Fruit fly (Drosophila melanogaster) whole organism, embryonic: ENCODE measurements around the gene usp.
A peak's percentile ranks its signal among the peaks of the same experiment; 100 is the strongest.

Experiments
- Atf6 ChIP-seq: fragments of 200-800 bp; sonication (Bioruptor generic); IDR thresholded peaks from 2 replicates; pipeline ENCODE4 v1.3.6; 2022; ENCODE audit warnings: missing biosample characterization, missing genetic modification characterization
- CG10654 ChIP-seq: fragments of 200-800 bp; sonication (Bioruptor generic); optimal IDR thresholded peaks from 2 replicates; lab custom pipeline; 2016; ENCODE audit warnings: missing biosample characterization, missing genetic modification characterization
- CG10959 ChIP-seq: fragments of 200-800 bp; sonication (Bioruptor generic); IDR thresholded peaks from 2 replicates; pipeline ENCODE4 v1.3.6; 2022; ENCODE audit warnings: missing biosample characterization, missing genetic modification characterization
- CG12391 ChIP-seq: fragments of 200-800 bp; sonication (Bioruptor generic); optimal IDR thresholded peaks from 3 replicates; lab custom pipeline; 2018; ENCODE audit warnings: missing biosample characterization, mild to moderate bottlenecking, missing genetic modification characterization, moderate library complexity
- CG14710 ChIP-seq: fragments of 200-800 bp; sonication (Bioruptor generic); optimal IDR thresholded peaks from 3 replicates; lab custom pipeline; 2019; ENCODE audit warnings: missing biosample characterization, mild to moderate bottlenecking, missing genetic modification characterization, moderate library complexity
- CG16863 ChIP-seq: fragments of 200-800 bp; sonication (Bioruptor generic); optimal IDR thresholded peaks from 3 replicates; lab custom pipeline; 2016; ENCODE audit warnings: missing biosample characterization, missing genetic modification characterization
- CG17359 ChIP-seq: fragments of 200-800 bp; sonication (Bioruptor generic); optimal IDR thresholded peaks from 3 replicates; lab custom pipeline; 2018; ENCODE audit warnings: missing biosample characterization, mild to moderate bottlenecking, missing genetic modification characterization, moderate library complexity
- CG17385 ChIP-seq: fragments of 200-800 bp; sonication (Bioruptor generic); optimal IDR thresholded peaks from 3 replicates; lab custom pipeline; 2018; ENCODE audit warnings: missing biosample characterization, mild to moderate bottlenecking, missing genetic modification characterization
- CG17802 ChIP-seq: fragments of 200-800 bp; sonication (Bioruptor generic); optimal IDR thresholded peaks from 2 replicates; lab custom pipeline; 2018; ENCODE audit warnings: missing biosample characterization, mild to moderate bottlenecking, missing genetic modification characterization, moderate library complexity
- CG1832 ChIP-seq: fragments of 200-800 bp; sonication (Bioruptor generic); optimal IDR thresholded peaks from 2 replicates; lab custom pipeline; 2017; ENCODE audit warnings: missing biosample characterization, mild to moderate bottlenecking, missing genetic modification characterization, inconsistent platforms
- CG2712 ChIP-seq: fragments of 200-800 bp; optimal IDR thresholded peaks from 3 replicates; lab custom pipeline; 2019; ENCODE audit warnings: missing biosample characterization, mild to moderate bottlenecking, missing genetic modification characterization, moderate library complexity
- CG3407 ChIP-seq: fragments of 200-800 bp; sonication (Bioruptor generic); optimal IDR thresholded peaks from 2 replicates; lab custom pipeline; 2018; ENCODE audit warnings: missing biosample characterization, mild to moderate bottlenecking, missing genetic modification characterization
- CG3847 ChIP-seq: fragments of 200-800 bp; sonication (Bioruptor generic); IDR thresholded peaks from 2 replicates; pipeline ENCODE4 v1.3.6; 2022; ENCODE audit warnings: missing biosample characterization, missing genetic modification characterization
- CG42726 ChIP-seq: fragments of 200-800 bp; sonication (Bioruptor generic); IDR thresholded peaks from 2 replicates; pipeline ENCODE4 v1.3.6; 2022; ENCODE audit warnings: missing biosample characterization, missing genetic modification characterization; ENCODE audit not compliant: partially characterized antibody
- CG4404 ChIP-seq: fragments of 200-800 bp; sonication (Bioruptor generic); IDR thresholded peaks from 2 replicates; pipeline ENCODE4 v1.3.6; 2022; ENCODE audit warnings: missing biosample characterization, missing genetic modification characterization
- CG6854 ChIP-seq: fragments of 200-800 bp; sonication (Bioruptor generic); optimal IDR thresholded peaks from 3 replicates; lab custom pipeline; 2017; ENCODE audit warnings: missing biosample characterization, mild to moderate bottlenecking, missing genetic modification characterization
- CG7928 ChIP-seq: fragments of 200-800 bp; sonication (Bioruptor generic); optimal IDR thresholded peaks from 2 replicates; lab custom pipeline; 2017; ENCODE audit warnings: missing biosample characterization, mild to moderate bottlenecking, missing genetic modification characterization
- CG8290 ChIP-seq, 3 experiments: fragments of 200-800 bp; sonication (Bioruptor generic); optimal IDR thresholded peaks; 2 replicates each; lab custom pipeline; 2016 to 2019; ENCODE audit warnings: missing biosample characterization in 3 of 3, missing genetic modification characterization in 3 of 3, mild to moderate bottlenecking in 2 of 3, moderate library complexity in 1 of 3
- CG9797 ChIP-seq: fragments of 200-800 bp; sonication (Bioruptor generic); optimal IDR thresholded peaks from 3 replicates; lab custom pipeline; 2018; ENCODE audit warnings: missing biosample characterization, mild to moderate bottlenecking, missing genetic modification characterization
- Dp ChIP-seq: fragments of 200-800 bp; sonication (Bioruptor generic); optimal IDR thresholded peaks from 2 replicates; lab custom pipeline; 2018; ENCODE audit warnings: missing biosample characterization, mild to moderate bottlenecking, missing genetic modification characterization, moderate library complexity
- Dref ChIP-seq: fragments of 200-800 bp; sonication (Bioruptor generic); IDR thresholded peaks from 2 replicates; pipeline ENCODE4 v1.3.6; 2022; ENCODE audit warnings: missing biosample characterization, missing genetic modification characterization
- Fer1 ChIP-seq: fragments of 200-800 bp; sonication (Bioruptor generic); optimal IDR thresholded peaks from 2 replicates; lab custom pipeline; 2017; ENCODE audit warnings: missing biosample characterization, mild to moderate bottlenecking, missing genetic modification characterization
- H15 ChIP-seq: fragments of 200-800 bp; sonication (Bioruptor generic); IDR thresholded peaks from 3 replicates; pipeline ENCODE4 v1.3.6; 2022; ENCODE audit warnings: missing biosample characterization, missing genetic modification characterization
- HLH3B ChIP-seq: fragments of 200-800 bp; sonication (Bioruptor generic); IDR thresholded peaks from 2 replicates; pipeline ENCODE4 v1.3.6; 2022; ENCODE audit warnings: missing biosample characterization, missing genetic modification characterization
- Hr51 ChIP-seq, 2 experiments: fragments of 200-800 bp; sonication (Bioruptor generic); optimal IDR thresholded peaks; 2 replicates in 1 of 2; 3 replicates in 1 of 2; lab custom pipeline; 2016 to 2018; ENCODE audit warnings: missing biosample characterization in 2 of 2, missing genetic modification characterization in 2 of 2, mild to moderate bottlenecking in 1 of 2, moderate library complexity in 1 of 2
- Med ChIP-seq: fragments of 200-800 bp; sonication (Bioruptor generic); peaks from one replicate; lab custom pipeline; 2016; ENCODE audit warnings: missing biosample characterization, missing genetic modification characterization, mild to moderate bottlenecking, inconsistent platforms, moderate library complexity
- NfI ChIP-seq: fragments of 200-800 bp; sonication (Bioruptor generic); optimal IDR thresholded peaks from 3 replicates; lab custom pipeline; 2018; ENCODE audit warnings: missing biosample characterization, mild to moderate bottlenecking, missing genetic modification characterization, moderate library complexity
- Sin3A ChIP-seq: fragments of >200 bp; optimal IDR thresholded peaks from 2 replicates; lab custom pipeline; 2018
- bcd ChIP-seq: fragments of 200-800 bp; sonication (Bioruptor generic); optimal IDR thresholded peaks from 2 replicates; lab custom pipeline; 2017; ENCODE audit warnings: missing biosample characterization, mild to moderate bottlenecking, missing genetic modification characterization
- bsh ChIP-seq, 2 experiments: fragments of 200-800 bp; sonication (Bioruptor generic); optimal IDR thresholded peaks; 2 replicates each; lab custom pipeline; 2017 to 2018; ENCODE audit warnings: mild to moderate bottlenecking in 2 of 2, missing biosample characterization in 2 of 2, missing genetic modification characterization in 2 of 2, moderate library complexity in 1 of 2
- ci ChIP-seq: fragments of 200-800 bp; sonication (Bioruptor generic); IDR thresholded peaks from 3 replicates; pipeline ENCODE4 v1.3.6; 2022; ENCODE audit warnings: missing biosample characterization, missing genetic modification characterization
- da ChIP-seq: fragments of 200-800 bp; sonication (Bioruptor generic); optimal IDR thresholded peaks from 2 replicates; lab custom pipeline; 2016; ENCODE audit warnings: missing biosample characterization, missing genetic modification characterization
- dan ChIP-seq: fragments of 200-800 bp; sonication (Bioruptor generic); IDR thresholded peaks from 2 replicates; pipeline ENCODE4 v1.3.6; 2022; ENCODE audit warnings: missing biosample characterization, missing genetic modification characterization
- danr ChIP-seq: fragments of 200-800 bp; sonication (Bioruptor generic); IDR thresholded peaks from 2 replicates; pipeline ENCODE4 v1.3.6; 2022; ENCODE audit warnings: missing biosample characterization, missing genetic modification characterization
- gcm2 ChIP-seq: fragments of 200-800 bp; sonication (Bioruptor generic); optimal IDR thresholded peaks from 2 replicates; lab custom pipeline; 2016; ENCODE audit warnings: missing biosample characterization, missing genetic modification characterization
- gt ChIP-seq: fragments of 200-800 bp; sonication (Bioruptor generic); IDR thresholded peaks from 2 replicates; pipeline ENCODE4 v1.3.6; 2022; ENCODE audit warnings: missing biosample characterization, missing genetic modification characterization
- ken ChIP-seq: fragments of 200-800 bp; sonication (Bioruptor generic); IDR thresholded peaks from 3 replicates; pipeline ENCODE4 v1.3.6; 2022; ENCODE audit warnings: missing biosample characterization, missing genetic modification characterization
- luna ChIP-seq: fragments of 200-800 bp; sonication (Bioruptor generic); optimal IDR thresholded peaks from 2 replicates; lab custom pipeline; 2016; ENCODE audit warnings: missing biosample characterization, missing genetic modification characterization
- nerfin-1 ChIP-seq: fragments of 200-800 bp; sonication (Bioruptor generic); optimal IDR thresholded peaks from 3 replicates; lab custom pipeline; 2019; ENCODE audit warnings: missing biosample characterization, mild to moderate bottlenecking, missing genetic modification characterization, moderate library complexity
- pb ChIP-seq: fragments of 200-800 bp; sonication (Bioruptor generic); optimal IDR thresholded peaks from 3 replicates; lab custom pipeline; 2016; ENCODE audit warnings: missing biosample characterization, missing genetic modification characterization
- phol ChIP-seq: fragments of 200-800 bp; sonication (Bioruptor generic); optimal IDR thresholded peaks from 3 replicates; lab custom pipeline; 2018; ENCODE audit warnings: missing biosample characterization, mild to moderate bottlenecking, missing genetic modification characterization, moderate library complexity
- pnt ChIP-seq: fragments of 200-800 bp; sonication (Bioruptor generic); optimal IDR thresholded peaks from 3 replicates; lab custom pipeline; 2016; ENCODE audit warnings: missing biosample characterization, missing genetic modification characterization
- rib ChIP-seq: fragments of 200-800 bp; sonication (Bioruptor generic); IDR thresholded peaks from 2 replicates; pipeline ENCODE4 v1.3.6; 2022; ENCODE audit warnings: missing biosample characterization, missing genetic modification characterization
- sd ChIP-seq: fragments of 200-800 bp; sonication (Bioruptor generic); optimal IDR thresholded peaks from 3 replicates; lab custom pipeline; 2018; ENCODE audit warnings: missing biosample characterization, mild to moderate bottlenecking, missing genetic modification characterization, moderate library complexity
- slbo ChIP-seq: fragments of 200-800 bp; sonication (Bioruptor generic); IDR thresholded peaks from 2 replicates; pipeline ENCODE4 v1.3.6; 2022; ENCODE audit warnings: missing biosample characterization, missing genetic modification characterization
- tna ChIP-seq: fragments of 200-800 bp; sonication (Bioruptor generic); IDR thresholded peaks from 2 replicates; pipeline ENCODE4 v1.3.6; 2022; ENCODE audit warnings: missing biosample characterization, missing genetic modification characterization; ENCODE audit not compliant: partially characterized antibody
- usp ChIP-seq: fragments of >200 bp; optimal IDR thresholded peaks from 2 replicates; lab custom pipeline; 2017; ENCODE audit warnings: missing biosample characterization, missing genetic modification characterization
- vfl ChIP-seq: fragments of 200-800 bp; sonication (Bioruptor generic); optimal IDR thresholded peaks from 2 replicates; lab custom pipeline; 2016; ENCODE audit warnings: missing biosample characterization, missing genetic modification characterization
- zf30C ChIP-seq: fragments of 200-800 bp; sonication (Bioruptor generic); optimal IDR thresholded peaks from 3 replicates; lab custom pipeline; 2018; ENCODE audit warnings: missing biosample characterization, mild to moderate bottlenecking, missing genetic modification characterization

Gene usp

DNA sequence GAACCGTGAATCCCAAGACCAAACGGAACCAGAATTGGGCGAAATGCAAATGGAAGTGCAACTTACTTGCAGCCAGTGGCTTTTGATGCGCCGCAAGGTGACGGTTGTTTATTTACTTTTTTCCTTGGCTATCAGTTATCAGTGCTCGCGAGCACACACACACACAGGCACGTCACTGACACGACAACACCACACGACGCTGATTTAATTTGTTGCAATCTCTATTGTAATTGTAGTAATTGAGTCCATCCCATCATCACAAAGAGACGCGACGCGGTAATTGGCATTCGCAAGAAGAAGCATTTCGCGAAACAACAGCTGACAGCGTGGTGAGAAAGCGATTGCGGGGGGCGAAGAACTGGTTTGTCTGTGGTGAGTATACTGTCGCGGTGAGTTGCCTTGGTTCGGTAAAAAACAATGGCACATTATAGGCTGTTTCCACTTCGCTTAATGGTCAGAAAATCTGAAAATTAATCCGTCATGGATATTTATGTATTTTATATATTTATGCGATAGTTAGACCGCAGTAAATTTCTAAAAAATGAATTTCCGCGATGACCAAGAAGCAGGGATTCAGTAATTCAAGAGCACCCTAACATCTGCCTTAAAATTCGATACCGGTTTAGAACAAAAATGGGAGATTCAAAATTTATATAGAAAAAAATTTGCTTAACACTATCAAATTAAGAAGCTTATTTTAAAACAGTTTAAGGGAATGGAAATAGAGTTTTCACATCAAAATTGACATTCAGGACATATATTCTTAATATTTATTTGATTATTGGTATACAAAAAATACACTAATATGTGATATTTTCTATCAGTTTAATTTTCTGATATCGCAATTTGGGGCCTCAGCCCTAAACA is at the start of gene usp, which contains the start of gene Actn (continued):
- TF ChIP-seq bcd = peak; percentile 31
- TF ChIP-seq CG8290 (GFP tag; optimal IDR thresholded peaks at IDR 0.05; lab: Kevin White, UChicago) = no peak
- TF ChIP-seq CG8290 (tag; optimal IDR thresholded peaks at IDR 0.05; lab: Kevin White, UChicago) = peak in 1 of 2 experiments; percentile 57
- TF ChIP-seq Dref (GFP tag; lab: Robert Waterston, UW) = no peak
- TF ChIP-seq CG14710 = peak; percentile 47
- TF ChIP-seq gcm2 (GFP tag; lab: Kevin White, UChicago) = no peak
- peak; percentile 94 for TF ChIP-seq rib (GFP tag; lab: Robert Waterston, UW)
- no peak for TF ChIP-seq ken (GFP tag; lab: Robert Waterston, UW)
- TF ChIP-seq pnt = no peak
- TF ChIP-seq CG16863 (GFP tag; lab: Kevin White, UChicago) = no peak
- TF ChIP-seq luna = no peak
- peak; percentile 83 for TF ChIP-seq CG17802 (tag; lab: Kevin White, UChicago)
- no peak for TF ChIP-seq CG42726 (GFP tag; lab: Robert Waterston, UW)
- no peak for TF ChIP-seq Atf6 (GFP tag; lab: Robert Waterston, UW)
- TF ChIP-seq vfl (GFP tag; lab: Kevin White, UChicago) = no peak
- TF ChIP-seq CG2712 (tag; lab: Kevin White, UChicago) = peak; percentile 42
- TF ChIP-seq pb (GFP tag; lab: Kevin White, UChicago) = no peak
- no peak for TF ChIP-seq tna
- no peak for TF ChIP-seq NfI (GFP tag; lab: Kevin White, UChicago)
- TF ChIP-seq CG10654 (GFP tag; lab: Kevin White, UChicago) = no peak
- no peak for TF ChIP-seq CG3407 (GFP tag; lab: Kevin White, UChicago)
- TF ChIP-seq nerfin-1 (tag; lab: Kevin White, UChicago) = no peak
- TF ChIP-seq CG3847 (GFP tag; lab: Robert Waterston, UW) = no peak
- TF ChIP-seq CG6854 (GFP tag; lab: Kevin White, UChicago) = no peak
- TF ChIP-seq HLH3B (GFP tag; lab: Robert Waterston, UW) = 0 out of 2 replicates have a peak, but pooled peaks have one; percentile 10
- TF ChIP-seq Hr51 (GFP tag; optimal IDR thresholded peaks at IDR 0.05; lab: Kevin White, UChicago) = peak in 1 of 2 experiments; percentile 28
- TF ChIP-seq da (GFP tag; lab: Kevin White, UChicago) = no peak
- no peak for TF ChIP-seq CG4404
- TF ChIP-seq gt (GFP tag; lab: Robert Waterston, UW) = no peak
- TF ChIP-seq danr (GFP tag; lab: Robert Waterston, UW) = no peak
- TF ChIP-seq CG7928 = no peak
- no peak for TF ChIP-seq bsh (GFP tag; optimal IDR thresholded peaks at IDR 0.05; lab: Kevin White, UChicago)
- TF ChIP-seq phol (tag; lab: Kevin White, UChicago) = peak; percentile 75
- TF ChIP-seq usp (GFP tag; lab: Kevin White, UChicago) = no peak
- no peak for TF ChIP-seq CG9797 (GFP tag; lab: Kevin White, UChicago)
- no peak for TF ChIP-seq H15 (GFP tag; lab: Robert Waterston, UW)
- no peak for TF ChIP-seq Dp
- TF ChIP-seq CG17359 (tag; lab: Kevin White, UChicago) = peak; percentile 8
- no peak for TF ChIP-seq sd (tag; lab: Kevin White, UChicago)
- TF ChIP-seq CG10959 (GFP tag; lab: Robert Waterston, UW) = no peak
- peak; percentile 33; the same call in 1 of the 2 replicates for TF ChIP-seq slbo
- TF ChIP-seq dan (GFP tag; lab: Robert Waterston, UW) = no peak
- no peak for TF ChIP-seq zf30C (GFP tag; lab: Kevin White, UChicago)
- TF ChIP-seq Sin3A (lab: Kevin White, UChicago) = no peak
- TF ChIP-seq ci (GFP tag; lab: Robert Waterston, UW) = peak; percentile 43; the same call in 1 of the 3 replicates
- TF ChIP-seq CG12391 (tag; lab: Kevin White, UChicago) = peak; percentile 53
- peak; percentile 89 for TF ChIP-seq CG17385 (GFP tag; lab: Kevin White, UChicago)
- TF ChIP-seq Fer1 (GFP tag; lab: Kevin White, UChicago) = no peak
- TF ChIP-seq Med (GFP tag; lab: Kevin White, UChicago) = peak; percentile 80
- no peak for TF ChIP-seq CG1832 (GFP tag; lab: Kevin White, UChicago)
